Worm (Caenorhabditis elegans) whole organism, L4 larva: ENCODE results near the gene hgrs-1.

Source experiments
- Y5F2A.4 ChIP-seq: fragments of 200-800 bp; sonication (Bioruptor generic); optimal IDR thresholded peaks from 2 replicates; lab custom pipeline; 2018; ENCODE audit warnings: mild to moderate bottlenecking, missing genetic modification characterization, missing compliant biosample characterization
- Y75B8A.6 ChIP-seq: fragments of 200-800 bp; sonication (Bioruptor generic); IDR thresholded peaks from 2 replicates; pipeline ENCODE4 v1.3.6; 2022; ENCODE audit warnings: missing genetic modification reagents, missing genetic modification characterization, missing compliant biosample characterization
- attf-4 ChIP-seq: sonication (generic microtip); optimal IDR thresholded peaks from 3 replicates; lab custom pipeline; 2017; ENCODE audit warnings: missing biosample characterization, missing genetic modification characterization
- ceh-20 ChIP-seq: fragments of 200-800 bp; sonication (Bioruptor generic); IDR thresholded peaks from 2 replicates; pipeline ENCODE4 v1.3.6; 2022; ENCODE audit warnings: missing genetic modification reagents, missing genetic modification characterization, missing compliant biosample characterization
- ceh-28 ChIP-seq: fragments of 150-350 bp; optimal IDR thresholded peaks from 2 replicates; lab custom pipeline; 2014; ENCODE audit warnings: missing biosample characterization, missing genetic modification reagents, missing genetic modification characterization
- daf-16 ChIP-seq, 3 experiments: sonication (generic microtip); optimal IDR thresholded peaks; 2 replicates each; lab custom pipeline; 2016 to 2017; ENCODE audit warnings: missing genetic modification characterization in 3 of 3, missing genetic modification reagents in 3 of 3, mild to moderate bottlenecking in 2 of 3, missing compliant biosample characterization in 2 of 3, missing biosample characterization in 1 of 3, moderate library complexity in 1 of 3
- daf-19 ChIP-seq: fragments of 200-800 bp; sonication (Bioruptor generic); conservative IDR thresholded peaks from 2 replicates; pipeline ENCODE4 v1.3.6; 2022; ENCODE audit warnings: missing genetic modification characterization, missing compliant biosample characterization
- dmd-6 ChIP-seq: fragments of 200-800 bp; sonication (Bioruptor generic); IDR thresholded peaks from 2 replicates; pipeline ENCODE4 v1.3.6; 2022; ENCODE audit warnings: missing genetic modification reagents, missing genetic modification characterization, missing compliant biosample characterization
- dve-1 ChIP-seq: sonication (generic microtip); optimal IDR thresholded peaks from 2 replicates; lab custom pipeline; 2017; ENCODE audit warnings: antibody characterized with exemption, mild to moderate bottlenecking, missing genetic modification characterization, missing compliant biosample characterization; ENCODE audit not compliant: insufficient read depth
- hlh-30 ChIP-seq: sonication (generic microtip); optimal IDR thresholded peaks from 2 replicates; lab custom pipeline; 2017; ENCODE audit warnings: antibody characterized with exemption, mild to moderate bottlenecking, missing genetic modification characterization, missing compliant biosample characterization; ENCODE audit not compliant: insufficient read depth
- lin-1 ChIP-seq: fragments of 200-800 bp; sonication (Bioruptor generic); IDR thresholded peaks from 2 replicates; pipeline ENCODE4 v1.3.6; 2022; ENCODE audit warnings: missing genetic modification reagents, missing genetic modification characterization, missing compliant biosample characterization
- mep-1 ChIP-seq: fragments of 150-350 bp; sonication (generic microtip); optimal IDR thresholded peaks from 3 replicates; lab custom pipeline; 2014; ENCODE audit warnings: missing biosample characterization, missing genetic modification characterization
- nhr-102 ChIP-seq: sonication (generic microtip); optimal IDR thresholded peaks from 2 replicates; lab custom pipeline; 2016; ENCODE audit warnings: mild to moderate bottlenecking, missing genetic modification characterization, moderate library complexity, missing compliant biosample characterization
- nhr-28 ChIP-seq: fragments of 150-350 bp; optimal IDR thresholded peaks from 2 replicates; lab custom pipeline; 2014; ENCODE audit warnings: missing biosample characterization, missing genetic modification characterization
- nhr-48 ChIP-seq: sonication (generic microtip); optimal IDR thresholded peaks from 2 replicates; lab custom pipeline; 2016; ENCODE audit warnings: mild to moderate bottlenecking, missing genetic modification characterization, missing compliant biosample characterization
- nhr-77 ChIP-seq: fragments of 150-350 bp; optimal IDR thresholded peaks from 2 replicates; lab custom pipeline; 2014; ENCODE audit warnings: missing biosample characterization, missing genetic modification characterization
- unc-130 ChIP-seq: sonication (generic microtip); optimal IDR thresholded peaks from 2 replicates; lab custom pipeline; 2016; ENCODE audit warnings: missing genetic modification reagents, missing genetic modification characterization, missing compliant biosample characterization

The hgrs-1 gene

ce11 chrIV:8151721-8152120 lies 54.1 kb downstream of the hgrs-1 start (continued):
- peak; percentile 88 for TF ChIP-seq ceh-20 (GFP tag; lab: Robert Waterston, UW)
- TF ChIP-seq daf-19 (GFP tag; lab: Robert Waterston, UW) = no peak
- TF ChIP-seq dve-1 (tag; lab: Kevin White, UChicago) = peak; percentile 94
- TF ChIP-seq Y75B8A.6 = no peak
- no peak for TF ChIP-seq attf-4 (tag; lab: Kevin White, UChicago)
- peak; percentile 40 for TF ChIP-seq mep-1 (tag; lab: Kevin White, UChicago)
- peak; percentile 88 for TF ChIP-seq dmd-6 (GFP tag; lab: Robert Waterston, UW)
- TF ChIP-seq hlh-30 (tag; lab: Kevin White, UChicago) = peak; percentile 53
- no peak for TF ChIP-seq Y5F2A.4 (GFP tag; lab: Kevin White, UChicago)
- no peak for TF ChIP-seq unc-130 (GFP tag; lab: Kevin White, UChicago)
- peak; percentile 48 for TF ChIP-seq nhr-102
- TF ChIP-seq ceh-28 (tag; lab: Kevin White, UChicago) = no peak
- TF ChIP-seq nhr-77 (tag; lab: Kevin White, UChicago) = peak; percentile 52
- TF ChIP-seq nhr-48 (tag; lab: Kevin White, UChicago) = peak; percentile 23
- peak in 1 of 2 experiments; percentile 41 for TF ChIP-seq daf-16 (GFP tag; optimal IDR thresholded peaks at IDR 0.05; lab: Kevin White, UChicago)
- TF ChIP-seq daf-16 (tag; optimal IDR thresholded peaks at IDR 0.05; lab: Kevin White, UChicago) = peak; percentile 93
- TF ChIP-seq lin-1 = peak; percentile 65; the same call in 1 of the 2 replicates
- peak; percentile 72 for TF ChIP-seq nhr-28 (tag; lab: Kevin White, UChicago)
